Worm (Caenorhabditis elegans) whole organism, late embryonic: ENCODE results near the gene srx-31.

Source experiments
- ama-1 ChIP-seq: fragments of 150-350 bp; optimal IDR thresholded peaks from 2 replicates; lab custom pipeline; 2014
- ceh-9 ChIP-seq: sonication (generic microtip); optimal IDR thresholded peaks from 2 replicates; lab custom pipeline; 2016; ENCODE audit warnings: mild to moderate bottlenecking, missing genetic modification characterization, inconsistent platforms, missing compliant biosample characterization
- dmd-4 ChIP-seq: sonication (generic microtip); optimal IDR thresholded peaks from 2 replicates; lab custom pipeline; 2016; ENCODE audit warnings: borderline replicate concordance, missing genetic modification characterization, missing compliant biosample characterization
- lin-11 ChIP-seq: fragments of 200-800 bp; sonication (Bioruptor generic); optimal IDR thresholded peaks from 2 replicates; lab custom pipeline; 2018; ENCODE audit warnings: mild to moderate bottlenecking, missing genetic modification characterization, missing compliant biosample characterization
- nhr-11 ChIP-seq: fragments of 150-350 bp; optimal IDR thresholded peaks from 2 replicates; lab custom pipeline; 2014; ENCODE audit warnings: missing biosample characterization, missing genetic modification characterization
- pat-9 ChIP-seq: fragments of 200-800 bp; sonication (Bioruptor generic); optimal IDR thresholded peaks from 2 replicates; lab custom pipeline; 2018; ENCODE audit warnings: mild to moderate bottlenecking, missing genetic modification characterization, moderate library complexity, missing compliant biosample characterization
- pha-4 ChIP-seq: fragments of 150-350 bp; optimal IDR thresholded peaks from 2 replicates; lab custom pipeline; 2018; ENCODE audit warnings: missing biosample characterization, missing genetic modification reagents, missing genetic modification characterization
- pqm-1 ChIP-seq: sonication (generic microtip); optimal IDR thresholded peaks from 2 replicates; lab custom pipeline; 2016; ENCODE audit warnings: missing genetic modification characterization, missing compliant biosample characterization
- sox-2 ChIP-seq: fragments of 200-800 bp; sonication (Bioruptor generic); IDR thresholded peaks from 2 replicates; pipeline ENCODE4 v1.3.6; 2022; ENCODE audit warnings: missing genetic modification reagents, missing genetic modification characterization, missing compliant biosample characterization
- tbx-2 ChIP-seq: sonication (generic microtip); optimal IDR thresholded peaks from 2 replicates; lab custom pipeline; 2016; ENCODE audit warnings: missing genetic modification characterization, missing compliant biosample characterization
- unc-86 ChIP-seq: sonication (generic microtip); optimal IDR thresholded peaks from 2 replicates; lab custom pipeline; 2016; ENCODE audit warnings: missing genetic modification characterization, missing compliant biosample characterization

ce11 chrV:842611-843010, 19.8 kb upstream of the srx-31 start:
- TF ChIP-seq pat-9 (tag; lab: Kevin White, UChicago), result no peak
- no peak for TF ChIP-seq tbx-2 (tag; lab: Kevin White, UChicago)
- TF ChIP-seq unc-86 (tag; lab: Kevin White, UChicago), result no peak
- no peak for TF ChIP-seq nhr-11 (tag; lab: Kevin White, UChicago)
- TF ChIP-seq pqm-1, result no peak
- TF ChIP-seq ama-1, result no peak
- TF ChIP-seq pha-4 (tag; lab: Kevin White, UChicago), result no peak
- no peak for TF ChIP-seq ceh-9
- TF ChIP-seq sox-2 (GFP tag; lab: Robert Waterston, UW), result no peak
- no peak for TF ChIP-seq lin-11
- no peak for TF ChIP-seq dmd-4 (tag; lab: Kevin White, UChicago)
